Fruit fly (Drosophila melanogaster): Measurements from ENCODE around the gene CG6621.
A peak's percentile ranks its signal among the peaks of the same experiment; 100 is the strongest.

Gene CG6621

DNA sequence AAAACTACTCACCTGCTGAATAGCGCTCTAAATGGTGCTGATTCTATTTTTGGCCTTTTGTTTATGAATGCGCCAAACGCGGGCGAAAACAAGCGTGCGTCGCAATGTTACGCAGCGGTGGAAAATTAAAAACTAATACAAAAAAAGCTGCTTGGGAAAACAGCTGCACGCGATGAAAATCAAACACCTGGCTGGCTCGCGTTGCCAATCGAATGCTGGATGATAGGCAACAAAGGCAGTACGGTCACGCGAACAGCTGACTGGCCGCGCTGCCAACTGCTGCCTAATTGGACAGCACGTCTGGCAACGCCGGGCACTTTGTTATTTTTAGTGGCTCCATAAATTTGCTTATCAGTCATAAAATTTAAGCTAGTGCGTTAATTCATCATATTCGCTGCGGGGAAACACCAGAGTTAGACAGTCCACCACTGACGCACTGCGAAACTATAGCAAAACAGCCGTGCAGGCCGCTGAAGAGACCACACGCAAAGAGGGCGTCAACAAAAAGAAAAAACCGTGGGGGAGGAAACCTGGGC lies 24.8 kb downstream of the CG6621 start, which contains the start of the genes SelR and Tsp86D (continued):
- TF ChIP-seq Lhr (GFP tag; optimal IDR thresholded peaks at IDR 0.05) (peak; percentile 7), gt (GFP tag; IDR thresholded peaks at IDR 0.05) (no peak), hb (GFP tag; IDR thresholded peaks at IDR 0.05; ENCODE audit: partially characterized antibody) (0 out of 3 replicates have a peak, but pooled peaks have one; percentile 28), bsh (GFP tag; optimal IDR thresholded peaks at IDR 0.05) (no peak), CG15696 (tag; optimal IDR thresholded peaks at IDR 0.05) (no peak), Sry-β (GFP tag; optimal IDR thresholded peaks at IDR 0.05) (no peak), kah (GFP tag; optimal IDR thresholded peaks at IDR 0.05) (peak; percentile 78), CoRest (tag; optimal IDR thresholded peaks at IDR 0.05) (peak; percentile 20), HHEX (GFP tag; optimal IDR thresholded peaks at IDR 0.05) (peak; percentile 17), Ssrp (tag; optimal IDR thresholded peaks at IDR 0.05) (no peak), CG6254 (GFP tag; optimal IDR thresholded peaks at IDR 0.05) (no peak), CG14965 (GFP tag; optimal IDR thresholded peaks at IDR 0.05; ENCODE audit: borderline replicate concordance) (no peak), CG9797 (GFP tag; optimal IDR thresholded peaks at IDR 0.05) (peak; percentile 95), wek (GFP tag; optimal IDR thresholded peaks at IDR 0.05) (no peak), aop (GFP tag; IDR thresholded peaks at IDR 0.05) (no peak), CG11085 (GFP tag; IDR thresholded peaks at IDR 0.05) (no peak), Oli (tag; optimal IDR thresholded peaks at IDR 0.05) (no peak), CG15269 (tag; optimal IDR thresholded peaks at IDR 0.05) (peak; percentile 35), Hr3 (GFP tag; optimal IDR thresholded peaks at IDR 0.05) (no peak), CG10431 (GFP tag; optimal IDR thresholded peaks at IDR 0.05) (peak; percentile 25), CG8290 (GFP tag; optimal IDR thresholded peaks at IDR 0.05) (peak; percentile 18), CG8290 (tag; optimal IDR thresholded peaks at IDR 0.05) (peak in 1 of 2 experiments; percentile 65), cad (GFP tag; optimal IDR thresholded peaks at IDR 0.05) (peak; percentile 74), CG15073 (GFP tag; optimal IDR thresholded peaks at IDR 0.05) (no peak), CG1602 (GFP tag; optimal IDR thresholded peaks at IDR 0.05) (no peak), CG6683 (GFP tag; optimal IDR thresholded peaks at IDR 0.05) (no peak), gsb (GFP tag; IDR thresholded peaks at IDR 0.05) (no peak), CG6791 (GFP tag; IDR thresholded peaks at IDR 0.05; ENCODE audit: partially characterized antibody) (peak; percentile 64; the same call in 2 of the 3 replicates), CG12942 (GFP tag; optimal IDR thresholded peaks at IDR 0.05) (no peak), gcm2 (GFP tag; optimal IDR thresholded peaks at IDR 0.05) (no peak), CG3838 (GFP tag; optimal IDR thresholded peaks at IDR 0.05) (no peak), Kr (GFP tag; optimal IDR thresholded peaks at IDR 0.05) (no peak), CG12219 (GFP tag; optimal IDR thresholded peaks at IDR 0.05) (peak; percentile 37), da (GFP tag; optimal IDR thresholded peaks at IDR 0.05) (peak; percentile 75), maf-S (GFP tag; optimal IDR thresholded peaks at IDR 0.05) (no peak), CG8944 (GFP tag; optimal IDR thresholded peaks at IDR 0.05) (no peak), Six4 (GFP tag; optimal IDR thresholded peaks at IDR 0.05) (no peak), pfk (GFP tag; optimal IDR thresholded peaks at IDR 0.05) (peak; percentile 44), CG15479 (GFP tag; optimal IDR thresholded peaks at IDR 0.05) (no peak), stc (GFP tag; IDR thresholded peaks at IDR 0.05) (no peak), scrt (GFP tag; optimal IDR thresholded peaks at IDR 0.05) (peak; percentile 45), bowl (GFP tag; IDR thresholded peaks at IDR 0.05) (no peak), CG14441 (GFP tag; IDR thresholded peaks at IDR 0.05) (no peak), CG9817 (tag; optimal IDR thresholded peaks at IDR 0.05) (no peak), CG12299 (tag; optimal IDR thresholded peaks at IDR 0.05) (peak; percentile 80), Dip2 (GFP tag; IDR thresholded peaks at IDR 0.05) (no peak), CG32772 (GFP tag; IDR thresholded peaks at IDR 0.05) (no peak), gcm (GFP tag; optimal IDR thresholded peaks at IDR 0.05) (peak; percentile 66), CG3281 (GFP tag; optimal IDR thresholded peaks at IDR 0.05) (peak; percentile 69), seq (GFP tag; IDR thresholded peaks at IDR 0.05) (no peak), CG30431 (GFP tag; optimal IDR thresholded peaks at IDR 0.05) (no peak)
